Worm (Caenorhabditis elegans) whole organism, L3 larva: Measurements from ENCODE around the gene B0280.7.

Experiments used
- ceh-28 ChIP-seq: fragments of 150-350 bp; optimal IDR thresholded peaks from 2 replicates; lab custom pipeline; 2014; ENCODE audit warnings: missing biosample characterization, missing genetic modification reagents, missing genetic modification characterization
- nhr-12 ChIP-seq: fragments of 150-350 bp; optimal IDR thresholded peaks from 2 replicates; lab custom pipeline; 2014; ENCODE audit warnings: missing biosample characterization, missing genetic modification characterization
- nhr-237 ChIP-seq: fragments of 150-350 bp; optimal IDR thresholded peaks from 2 replicates; lab custom pipeline; 2014; ENCODE audit warnings: missing biosample characterization, missing genetic modification characterization

DNA sequence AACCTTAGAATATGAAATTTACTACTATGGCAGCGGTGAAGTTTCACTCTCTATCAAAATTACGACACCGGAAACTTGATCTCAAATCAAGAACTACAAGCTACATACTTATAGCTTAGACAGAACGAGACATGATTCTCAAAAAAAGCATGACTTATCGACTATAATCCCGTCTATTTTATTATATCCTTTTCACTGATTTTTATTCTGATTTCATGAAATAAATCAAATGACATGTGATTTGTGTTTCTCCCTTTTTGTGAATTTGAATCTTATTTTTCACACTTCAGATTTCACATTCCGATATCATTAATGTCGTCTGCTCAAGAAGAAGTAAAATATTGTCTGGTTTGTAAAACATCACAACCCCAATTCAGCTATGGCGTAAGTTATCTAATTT, 11.7 kb downstream of the B0280.7 start, which contains the start of gene ZK418.11:
- no peak for TF ChIP-seq nhr-237
- no peak for TF ChIP-seq nhr-12 (tag; lab: Kevin White, UChicago)
- TF ChIP-seq ceh-28 (tag; lab: Kevin White, UChicago): no peak
